Worm (Caenorhabditis elegans) whole organism, late embryonic: ENCODE results near the gene sru-11.

ENCODE experiments used
- C38D4.7 ChIP-seq: fragments of 200-800 bp; sonication (Bioruptor generic); optimal IDR thresholded peaks from 2 replicates; lab custom pipeline; 2018; ENCODE audit warnings: mild to moderate bottlenecking, missing genetic modification characterization, moderate library complexity, missing compliant biosample characterization
- K02D7.2 ChIP-seq: sonication (generic microtip); optimal IDR thresholded peaks from 2 replicates; lab custom pipeline; 2017; ENCODE audit warnings: mild to moderate bottlenecking, missing genetic modification characterization, missing compliant biosample characterization
- K09A11.1 ChIP-seq: sonication (generic microtip); optimal IDR thresholded peaks from 2 replicates; lab custom pipeline; 2017; ENCODE audit warnings: antibody characterized with exemption, mild to moderate bottlenecking, missing genetic modification characterization, missing compliant biosample characterization; ENCODE audit not compliant: insufficient read depth
- T23F11.4 ChIP-seq: fragments of 200-800 bp; sonication (Bioruptor generic); optimal IDR thresholded peaks from 2 replicates; lab custom pipeline; 2018; ENCODE audit warnings: mild to moderate bottlenecking, missing genetic modification characterization, missing compliant biosample characterization
- ahr-1 ChIP-seq: sonication (generic microtip); optimal IDR thresholded peaks from 2 replicates; lab custom pipeline; 2016; ENCODE audit warnings: missing genetic modification characterization, missing compliant biosample characterization
- ceh-18 ChIP-seq: sonication (generic microtip); optimal IDR thresholded peaks from 2 replicates; lab custom pipeline; 2016; ENCODE audit warnings: missing genetic modification characterization, missing compliant biosample characterization
- ceh-19 ChIP-seq: fragments of 200-800 bp; sonication (Bioruptor generic); optimal IDR thresholded peaks from 2 replicates; lab custom pipeline; 2018; ENCODE audit warnings: mild to moderate bottlenecking, missing genetic modification characterization, missing compliant biosample characterization
- ceh-2 ChIP-seq: sonication (generic microtip); optimal IDR thresholded peaks from 2 replicates; lab custom pipeline; 2016; ENCODE audit warnings: missing genotype, missing genetic modification characterization, missing compliant biosample characterization
- ceh-22 ChIP-seq: sonication (generic microtip); optimal IDR thresholded peaks from 2 replicates; lab custom pipeline; 2017; ENCODE audit warnings: missing biosample characterization, missing genetic modification characterization
- ceh-24 ChIP-seq: sonication (generic microtip); optimal IDR thresholded peaks from 2 replicates; lab custom pipeline; 2016; ENCODE audit warnings: mild to moderate bottlenecking, missing genetic modification characterization, missing compliant biosample characterization
- ceh-31 ChIP-seq: sonication (generic microtip); optimal IDR thresholded peaks from 2 replicates; lab custom pipeline; 2016; ENCODE audit warnings: missing genetic modification characterization, missing compliant biosample characterization
- ceh-34 ChIP-seq: sonication (generic microtip); optimal IDR thresholded peaks from 2 replicates; lab custom pipeline; 2016; ENCODE audit warnings: mild to moderate bottlenecking, missing genetic modification characterization, missing compliant biosample characterization
- ceh-45 ChIP-seq: fragments of 200-800 bp; sonication (Bioruptor generic); IDR thresholded peaks from 2 replicates; pipeline ENCODE4 v1.3.6; 2022; ENCODE audit warnings: missing genetic modification reagents, missing genetic modification characterization, missing compliant biosample characterization
- ceh-48 ChIP-seq: sonication (generic microtip); optimal IDR thresholded peaks from 2 replicates; lab custom pipeline; 2016; ENCODE audit warnings: missing genetic modification characterization, inconsistent platforms, missing compliant biosample characterization
- dve-1 ChIP-seq: sonication (generic microtip); optimal IDR thresholded peaks from 2 replicates; lab custom pipeline; 2017; ENCODE audit warnings: antibody characterized with exemption, mild to moderate bottlenecking, missing genetic modification characterization, missing compliant biosample characterization
- elt-2 ChIP-seq: sonication (generic microtip); optimal IDR thresholded peaks from 2 replicates; lab custom pipeline; 2016; ENCODE audit warnings: missing genetic modification reagents, missing genetic modification characterization, missing compliant biosample characterization
- elt-4 ChIP-seq: sonication (generic microtip); optimal IDR thresholded peaks from 2 replicates; lab custom pipeline; 2016; ENCODE audit warnings: missing genetic modification characterization, missing compliant biosample characterization
- ets-4 ChIP-seq: sonication (generic microtip); optimal IDR thresholded peaks from 2 replicates; lab custom pipeline; 2016; ENCODE audit warnings: missing genetic modification characterization, missing compliant biosample characterization
- eyg-1 ChIP-seq: sonication (generic microtip); optimal IDR thresholded peaks from 2 replicates; lab custom pipeline; 2016; ENCODE audit warnings: missing genotype, missing genetic modification characterization, missing compliant biosample characterization
- fax-1 ChIP-seq: sonication (generic microtip); optimal IDR thresholded peaks from 2 replicates; lab custom pipeline; 2016; ENCODE audit warnings: missing genotype, missing genetic modification characterization, missing compliant biosample characterization
- fkh-10 ChIP-seq: fragments of 150-350 bp; optimal IDR thresholded peaks from 2 replicates; lab custom pipeline; 2014; ENCODE audit warnings: missing biosample characterization, missing genetic modification reagents, missing genetic modification characterization
- fkh-6 ChIP-seq: sonication (generic microtip); optimal IDR thresholded peaks from 2 replicates; lab custom pipeline; 2016; ENCODE audit warnings: missing genetic modification characterization, missing compliant biosample characterization
- gmeb-2 ChIP-seq: sonication (generic microtip); optimal IDR thresholded peaks from 2 replicates; lab custom pipeline; 2016; ENCODE audit warnings: missing genetic modification characterization, inconsistent platforms, missing compliant biosample characterization
- hlh-15 ChIP-seq: sonication (generic microtip); optimal IDR thresholded peaks from 2 replicates; lab custom pipeline; 2016; ENCODE audit warnings: missing genetic modification characterization, missing compliant biosample characterization
- hlh-30 ChIP-seq: sonication (generic microtip); optimal IDR thresholded peaks from 2 replicates; lab custom pipeline; 2017; ENCODE audit warnings: antibody characterized with exemption, missing genetic modification characterization, missing compliant biosample characterization; ENCODE audit not compliant: insufficient read depth
- lin-11 ChIP-seq: fragments of 200-800 bp; sonication (Bioruptor generic); optimal IDR thresholded peaks from 2 replicates; lab custom pipeline; 2018; ENCODE audit warnings: mild to moderate bottlenecking, missing genetic modification characterization, missing compliant biosample characterization
- nhr-11 ChIP-seq: fragments of 150-350 bp; optimal IDR thresholded peaks from 2 replicates; lab custom pipeline; 2014; ENCODE audit warnings: missing biosample characterization, missing genetic modification characterization
- nhr-232 ChIP-seq: sonication (generic microtip); optimal IDR thresholded peaks from 2 replicates; lab custom pipeline; 2016; ENCODE audit warnings: missing genetic modification characterization, missing compliant biosample characterization
- npax-4 ChIP-seq: sonication (generic microtip); optimal IDR thresholded peaks from 2 replicates; lab custom pipeline; 2016; ENCODE audit warnings: missing genetic modification characterization, missing compliant biosample characterization
- odd-2 ChIP-seq: sonication (generic microtip); optimal IDR thresholded peaks from 2 replicates; lab custom pipeline; 2017; ENCODE audit warnings: antibody characterized with exemption, mild to moderate bottlenecking, missing genetic modification characterization, missing compliant biosample characterization
- pag-3 ChIP-seq: sonication (generic microtip); optimal IDR thresholded peaks from 2 replicates; lab custom pipeline; 2016; ENCODE audit warnings: missing compliant biosample characterization, missing genetic modification characterization, borderline replicate concordance
- pat-9 ChIP-seq: fragments of 200-800 bp; sonication (Bioruptor generic); optimal IDR thresholded peaks from 2 replicates; lab custom pipeline; 2018; ENCODE audit warnings: mild to moderate bottlenecking, missing genetic modification characterization, moderate library complexity, missing compliant biosample characterization
- pax-1 ChIP-seq: fragments of 150-350 bp; optimal IDR thresholded peaks from 2 replicates; lab custom pipeline; 2014; ENCODE audit warnings: missing biosample characterization, missing genetic modification characterization
- pha-4 ChIP-seq: fragments of 150-350 bp; optimal IDR thresholded peaks from 2 replicates; lab custom pipeline; 2018; ENCODE audit warnings: missing biosample characterization, missing genetic modification reagents, missing genetic modification characterization
- rnt-1 ChIP-seq: sonication (generic microtip); optimal IDR thresholded peaks from 2 replicates; lab custom pipeline; 2016; ENCODE audit warnings: missing genetic modification characterization, missing compliant biosample characterization
- sox-2 ChIP-seq: fragments of 200-800 bp; sonication (Bioruptor generic); IDR thresholded peaks from 2 replicates; pipeline ENCODE4 v1.3.6; 2022; ENCODE audit warnings: missing genetic modification reagents, missing genetic modification characterization, missing compliant biosample characterization
- tbx-2 ChIP-seq: sonication (generic microtip); optimal IDR thresholded peaks from 2 replicates; lab custom pipeline; 2016; ENCODE audit warnings: missing genetic modification characterization, missing compliant biosample characterization
- ttx-3 ChIP-seq: sonication (generic microtip); optimal IDR thresholded peaks from 2 replicates; lab custom pipeline; 2016; ENCODE audit warnings: missing genetic modification reagents, missing genetic modification characterization, missing compliant biosample characterization
- unc-3 ChIP-seq, 2 experiments: fragments of 200-800 bp in 1 of 2; sonication (Bioruptor generic) in 1 of 2; sonication (generic microtip) in 1 of 2; conservative IDR thresholded peaks in 1 of 2; optimal IDR thresholded peaks in 1 of 2; 2 replicates each; pipeline versions ENCODE4 v1.3.6 to Lab custom; 2016 to 2022; ENCODE audit warnings: missing compliant biosample characterization in 2 of 2, missing genetic modification characterization in 2 of 2, missing genetic modification reagents in 1 of 2
- unc-55 ChIP-seq: sonication (generic microtip); optimal IDR thresholded peaks from 2 replicates; lab custom pipeline; 2017; ENCODE audit warnings: missing biosample characterization, missing genetic modification reagents, missing genetic modification characterization
- unc-86 ChIP-seq: sonication (generic microtip); optimal IDR thresholded peaks from 2 replicates; lab custom pipeline; 2016; ENCODE audit warnings: missing genetic modification characterization, missing compliant biosample characterization
- zip-5 ChIP-seq: sonication (generic microtip); optimal IDR thresholded peaks from 2 replicates; lab custom pipeline; 2016; ENCODE audit warnings: missing genetic modification characterization, missing compliant biosample characterization

sru-11 gene

ce11 chrIV:13584646-13585045, at the start of gene sru-11:
sru-11 (plus strand) TSS chrIV:13584946.
- TF ChIP-seq C38D4.7 (GFP tag; lab: Kevin White, UChicago) (no peak), K02D7.2 (tag; lab: Kevin White, UChicago) (no peak), ceh-2 (tag; lab: Kevin White, UChicago) (no peak), elt-2 (tag; lab: Kevin White, UChicago) (no peak), elt-4 (tag; lab: Kevin White, UChicago) (no peak), unc-3 (GFP tag; conservative IDR thresholded peaks at IDR 0.05; lab: Robert Waterston, UW) (no peak), unc-3 (tag; optimal IDR thresholded peaks at IDR 0.05; lab: Kevin White, UChicago) (no peak), zip-5 (tag; lab: Kevin White, UChicago) (no peak)

DNA sequence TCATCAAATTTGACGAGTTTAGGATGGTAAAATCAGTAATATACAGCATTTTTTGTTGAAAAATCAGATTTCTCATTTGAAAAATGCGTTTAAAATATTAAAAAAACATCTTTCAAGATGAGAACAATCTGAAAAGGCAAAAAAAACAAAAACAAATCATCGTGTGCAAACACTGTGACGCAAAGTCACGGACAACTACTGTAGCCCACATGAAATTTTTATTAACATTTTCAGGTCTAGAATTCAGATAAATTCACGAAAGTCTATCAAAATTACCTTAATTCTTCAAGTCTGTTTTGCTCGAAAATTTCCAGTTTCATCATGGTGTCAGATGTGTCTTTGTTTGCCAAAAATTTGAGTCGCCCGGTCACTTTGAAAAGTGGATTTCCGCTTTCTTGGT, 45.8 kb upstream of the sru-11 start:
- TF ChIP-seq ceh-48 (tag; lab: Kevin White, UChicago) (no peak), nhr-232 (tag; lab: Kevin White, UChicago) (no peak), pax-1 (tag; lab: Kevin White, UChicago) (no peak), rnt-1 (no peak), ceh-22 (tag; lab: Kevin White, UChicago) (no peak), ceh-34 (tag; lab: Kevin White, UChicago) (no peak), K02D7.2 (tag; lab: Kevin White, UChicago) (no peak), pha-4 (tag; lab: Kevin White, UChicago) (no peak), gmeb-2 (tag; lab: Kevin White, UChicago) (no peak), zip-5 (tag; lab: Kevin White, UChicago) (no peak), ahr-1 (tag; lab: Kevin White, UChicago) (no peak), fkh-10 (no peak), unc-86 (tag; lab: Kevin White, UChicago) (no peak), T23F11.4 (GFP tag; lab: Kevin White, UChicago) (no peak)

DNA sequence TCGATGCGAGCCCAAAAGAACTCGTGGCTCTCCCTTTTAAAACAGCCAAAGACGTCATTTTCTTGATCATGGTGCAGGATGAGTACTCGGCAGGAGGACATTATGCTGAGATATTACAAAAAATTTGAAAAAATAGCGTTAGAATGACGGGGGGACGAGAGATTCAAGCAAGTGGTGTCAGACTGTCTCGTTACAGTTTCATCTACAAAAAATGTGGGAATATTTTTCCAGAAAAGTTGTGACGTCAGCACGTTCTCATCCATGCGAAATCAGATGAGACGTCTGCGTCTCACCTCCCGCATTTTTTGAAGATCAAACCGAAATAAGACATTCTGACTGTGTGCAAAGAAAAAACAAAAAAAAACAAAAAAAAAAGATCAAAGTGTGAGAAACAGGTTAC, 44.6 kb upstream of the sru-11 start, which contains the start of gene rsd-2:
Gene rsd-2 (minus strand): TSS at position 101 of the 400 bp plus-strand sequence.
- TF ChIP-seq ceh-24 (tag; lab: Kevin White, UChicago) (no peak), hlh-15 (tag; lab: Kevin White, UChicago) (no peak), hlh-30 (tag; lab: Kevin White, UChicago) (no peak), pat-9 (tag; lab: Kevin White, UChicago) (no peak), T23F11.4 (GFP tag; lab: Kevin White, UChicago) (no peak), nhr-11 (tag; lab: Kevin White, UChicago) (no peak), pag-3 (tag; lab: Kevin White, UChicago) (no peak), rnt-1 (no peak), npax-4 (tag; lab: Kevin White, UChicago) (no peak), ttx-3 (tag; lab: Kevin White, UChicago) (no peak), fkh-6 (tag; lab: Kevin White, UChicago) (no peak), K09A11.1 (tag; lab: Kevin White, UChicago) (no peak), tbx-2 (tag; lab: Kevin White, UChicago) (no peak), unc-55 (no peak), ahr-1 (tag; lab: Kevin White, UChicago) (no peak), ceh-34 (tag; lab: Kevin White, UChicago) (no peak), ceh-19 (GFP tag; lab: Kevin White, UChicago) (no peak), K02D7.2 (tag; lab: Kevin White, UChicago) (no peak)

DNA sequence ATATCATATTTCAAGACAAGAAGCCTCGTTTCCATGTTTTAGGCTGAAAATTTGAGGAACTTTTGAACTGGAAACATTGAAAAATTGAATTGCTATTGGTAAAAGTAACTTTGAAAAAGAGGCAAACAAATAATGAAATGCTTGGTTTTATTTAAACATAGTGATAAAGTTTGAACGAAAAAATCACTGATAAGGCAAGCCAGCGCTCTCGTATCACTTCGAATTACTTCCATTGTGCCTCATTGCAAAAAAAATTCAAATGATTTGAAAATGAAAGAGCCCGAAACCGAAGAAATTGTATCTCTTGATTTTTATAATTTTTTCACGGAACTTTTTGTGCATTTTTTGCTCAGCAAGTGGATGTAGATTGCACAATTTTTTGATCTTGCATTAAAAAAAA, 36.6 kb upstream of the sru-11 start, which contains the start of gene F52G2.3:
Gene F52G2.3 (minus strand): TSS at position 43 of the 400 bp plus-strand sequence.
- TF ChIP-seq ceh-45 (GFP tag; lab: Robert Waterston, UW) = no peak
- TF ChIP-seq ceh-31 (tag; lab: Kevin White, UChicago) = no peak
- no peak for TF ChIP-seq elt-4 (tag; lab: Kevin White, UChicago)
- TF ChIP-seq ets-4 (tag; lab: Kevin White, UChicago) = no peak
- TF ChIP-seq fax-1 (tag; lab: Kevin White, UChicago) = no peak
- no peak for TF ChIP-seq odd-2 (tag; lab: Kevin White, UChicago)
- no peak for TF ChIP-seq sox-2 (GFP tag; lab: Robert Waterston, UW)
- no peak for TF ChIP-seq ceh-18 (tag; lab: Kevin White, UChicago)
- no peak for TF ChIP-seq gmeb-2 (tag; lab: Kevin White, UChicago)
- no peak for TF ChIP-seq K02D7.2 (tag; lab: Kevin White, UChicago)
- no peak for TF ChIP-seq dve-1 (tag; lab: Kevin White, UChicago)
- no peak for TF ChIP-seq eyg-1 (tag; lab: Kevin White, UChicago)
- no peak for TF ChIP-seq lin-11 (tag; lab: Kevin White, UChicago)
- no peak for TF ChIP-seq nhr-11 (tag; lab: Kevin White, UChicago)
